Worm (Caenorhabditis elegans) whole organism, mixed stage, embryonic: Measurements from ENCODE around the gene kcc-2.

Experiments
- M03D4.4 ChIP-seq: sonication (generic microtip); optimal IDR thresholded peaks from 2 replicates; lab custom pipeline; 2017; ENCODE audit warnings: mild to moderate bottlenecking, missing genetic modification characterization, missing compliant biosample characterization
- bed-3 ChIP-seq: fragments of 200-800 bp; sonication (Bioruptor generic); optimal IDR thresholded peaks from 3 replicates; lab custom pipeline; 2018; ENCODE audit warnings: mild to moderate bottlenecking, missing genetic modification characterization, moderate library complexity, missing compliant biosample characterization
- blmp-1 ChIP-seq: fragments of 150-350 bp; optimal IDR thresholded peaks from 2 replicates; lab custom pipeline; 2014; ENCODE audit warnings: missing biosample characterization, missing genetic modification characterization
- ceh-39 ChIP-seq: fragments of 150-350 bp; optimal IDR thresholded peaks from 2 replicates; lab custom pipeline; 2014; ENCODE audit warnings: missing biosample characterization, missing genetic modification characterization
- ceh-83 ChIP-seq: fragments of 200-800 bp; sonication (Bioruptor generic); optimal IDR thresholded peaks from 2 replicates; lab custom pipeline; 2018; ENCODE audit warnings: mild to moderate bottlenecking, missing genetic modification characterization, missing compliant biosample characterization
- ces-1 ChIP-seq: fragments of 150-350 bp; optimal IDR thresholded peaks from 2 replicates; lab custom pipeline; 2014; ENCODE audit warnings: missing biosample characterization, missing genetic modification reagents, missing genetic modification characterization
- cnd-1 ChIP-seq: fragments of 200-800 bp; sonication (Bioruptor generic); optimal IDR thresholded peaks from 2 replicates; lab custom pipeline; 2018; ENCODE audit warnings: mild to moderate bottlenecking, missing genetic modification characterization, missing compliant biosample characterization
- drap-1 ChIP-seq: fragments of 200-800 bp; sonication (Bioruptor generic); optimal IDR thresholded peaks from 3 replicates; lab custom pipeline; 2018; ENCODE audit warnings: mild to moderate bottlenecking, missing genetic modification characterization, missing compliant biosample characterization
- elt-1 ChIP-seq: sonication (generic microtip); optimal IDR thresholded peaks from 2 replicates; lab custom pipeline; 2017; ENCODE audit warnings: missing genetic modification characterization, mild to moderate bottlenecking, missing compliant biosample characterization, antibody characterized with exemption, moderate library complexity, borderline replicate concordance; ENCODE audit not compliant: insufficient read depth
- elt-3 ChIP-seq: fragments of 150-350 bp; optimal IDR thresholded peaks from 2 replicates; lab custom pipeline; 2014; ENCODE audit warnings: missing biosample characterization, missing genetic modification characterization
- flh-1 ChIP-seq: fragments of 200-800 bp; sonication (Bioruptor generic); optimal IDR thresholded peaks from 2 replicates; lab custom pipeline; 2018; ENCODE audit warnings: mild to moderate bottlenecking, missing genetic modification characterization, moderate library complexity, missing compliant biosample characterization
- ham-2 ChIP-seq: fragments of 200-800 bp; sonication (Bioruptor generic); optimal IDR thresholded peaks from 2 replicates; lab custom pipeline; 2018; ENCODE audit warnings: mild to moderate bottlenecking, missing genetic modification characterization, missing compliant biosample characterization
- hlh-1 ChIP-seq: fragments of 150-350 bp; optimal IDR thresholded peaks from 2 replicates; lab custom pipeline; 2014; ENCODE audit warnings: missing biosample characterization, missing genetic modification reagents, missing genetic modification characterization
- lin-13 ChIP-seq: fragments of 150-350 bp; optimal IDR thresholded peaks from 2 replicates; lab custom pipeline; 2014; ENCODE audit warnings: missing biosample characterization, missing genetic modification characterization
- lin-32 ChIP-seq: fragments of 200-800 bp; sonication (Bioruptor generic); optimal IDR thresholded peaks from 2 replicates; lab custom pipeline; 2018; ENCODE audit warnings: mild to moderate bottlenecking, missing genetic modification characterization, missing compliant biosample characterization
- lsy-2 ChIP-seq: fragments of 150-350 bp; optimal IDR thresholded peaks from 2 replicates; lab custom pipeline; 2014; ENCODE audit warnings: missing biosample characterization, missing genetic modification characterization
- mab-5 ChIP-seq: fragments of 150-350 bp; optimal IDR thresholded peaks from 2 replicates; lab custom pipeline; 2014; ENCODE audit warnings: missing biosample characterization, missing genetic modification characterization
- mep-1 ChIP-seq: fragments of 150-350 bp; optimal IDR thresholded peaks from 2 replicates; lab custom pipeline; 2017; ENCODE audit warnings: missing biosample characterization, missing genetic modification reagents, missing genetic modification characterization, inconsistent platforms
- mls-2 ChIP-seq: sonication (generic microtip); optimal IDR thresholded peaks from 2 replicates; lab custom pipeline; 2016; ENCODE audit warnings: mild to moderate bottlenecking, missing genetic modification characterization, moderate library complexity, missing compliant biosample characterization
- nhr-12 ChIP-seq: fragments of 150-350 bp; optimal IDR thresholded peaks from 2 replicates; lab custom pipeline; 2014; ENCODE audit warnings: missing biosample characterization, missing genetic modification characterization
- nhr-2 ChIP-seq: fragments of 150-350 bp; optimal IDR thresholded peaks from 2 replicates; lab custom pipeline; 2014; ENCODE audit warnings: missing biosample characterization, missing genetic modification characterization
- nhr-237 ChIP-seq: fragments of 150-350 bp; optimal IDR thresholded peaks from 2 replicates; lab custom pipeline; 2014; ENCODE audit warnings: missing biosample characterization, missing genetic modification characterization
- nhr-28 ChIP-seq: fragments of 150-350 bp; optimal IDR thresholded peaks from 2 replicates; lab custom pipeline; 2014; ENCODE audit warnings: missing biosample characterization, missing genetic modification characterization
- nhr-76 ChIP-seq: sonication (generic microtip); optimal IDR thresholded peaks from 2 replicates; lab custom pipeline; 2017; ENCODE audit warnings: missing biosample characterization, missing genetic modification characterization
- pha-4 ChIP-seq: fragments of 150-350 bp; optimal IDR thresholded peaks from 2 replicates; lab custom pipeline; 2018; ENCODE audit warnings: missing biosample characterization, missing genetic modification reagents, missing genetic modification characterization
- sem-2 ChIP-seq: fragments of 200-800 bp; sonication (Bioruptor generic); optimal IDR thresholded peaks from 2 replicates; lab custom pipeline; 2018; ENCODE audit warnings: mild to moderate bottlenecking, missing genetic modification characterization, missing compliant biosample characterization
- snpc-4 ChIP-seq: fragments of 150-350 bp; optimal IDR thresholded peaks from 2 replicates; lab custom pipeline; 2014; ENCODE audit warnings: missing biosample characterization, missing genetic modification characterization
- sptf-1 ChIP-seq: sonication (generic microtip); optimal IDR thresholded peaks from 2 replicates; lab custom pipeline; 2017; ENCODE audit warnings: mild to moderate bottlenecking, missing genetic modification characterization, moderate library complexity, missing compliant biosample characterization
- tbx-8 ChIP-seq: fragments of 200-800 bp; sonication (Bioruptor generic); optimal IDR thresholded peaks from 2 replicates; lab custom pipeline; 2018; ENCODE audit warnings: mild to moderate bottlenecking, missing genetic modification characterization, moderate library complexity, missing compliant biosample characterization
- unc-39 ChIP-seq: fragments of 150-350 bp; optimal IDR thresholded peaks from 2 replicates; lab custom pipeline; 2014; ENCODE audit warnings: missing biosample characterization, missing genetic modification characterization
- unc-62 ChIP-seq: fragments of 150-350 bp; optimal IDR thresholded peaks from 2 replicates; lab custom pipeline; 2014; ENCODE audit warnings: missing biosample characterization, missing genetic modification reagents, missing genetic modification characterization
- zip-8 ChIP-seq: fragments of 150-350 bp; optimal IDR thresholded peaks from 2 replicates; lab custom pipeline; 2014; ENCODE audit warnings: missing biosample characterization, missing genetic modification characterization
- ztf-11 ChIP-seq: fragments of 150-350 bp; optimal IDR thresholded peaks from 2 replicates; lab custom pipeline; 2014; ENCODE audit warnings: missing biosample characterization, missing genetic modification characterization

The kcc-2 gene

ce11 chrIV:6086479-6086878 is 45.7 kb downstream of the kcc-2 start:
- TF ChIP-seq mab-5 (no peak), tbx-8 (GFP tag; lab: Kevin White, UChicago) (no peak), snpc-4 (tag; lab: Kevin White, UChicago) (no peak), sptf-1 (no peak), lin-32 (no peak), nhr-12 (no peak), zip-8 (no peak), ceh-39 (tag; lab: Kevin White, UChicago) (no peak), cnd-1 (tag; lab: Kevin White, UChicago) (no peak), sem-2 (GFP tag; lab: Kevin White, UChicago) (no peak), ces-1 (no peak), M03D4.4 (no peak), unc-62 (GFP tag; lab: Kevin White, UChicago) (no peak), elt-3 (tag; lab: Kevin White, UChicago) (no peak), lin-13 (tag; lab: Kevin White, UChicago) (no peak), nhr-237 (tag; lab: Kevin White, UChicago) (no peak), nhr-76 (tag; lab: Kevin White, UChicago) (no peak)

ce11 chrIV:6092313-6092712 is 51.5 kb downstream of the kcc-2 start, which contains the start of gene K08B4.7:
TSS of gene K08B4.7 (minus strand) at chrIV:6092413.
- TF ChIP-seq sem-2 (GFP tag; lab: Kevin White, UChicago) (no peak), zip-8 (no peak), hlh-1 (tag; lab: Kevin White, UChicago) (no peak), unc-39 (no peak)
- TF ChIP-seq, all 35 proteins: peak for 0

- TF ChIP-seq nhr-28 (tag; lab: Kevin White, UChicago) (no peak), ham-2 (GFP tag; lab: Kevin White, UChicago) (no peak), pha-4 (no peak), flh-1 (no peak), unc-62 (GFP tag; lab: Kevin White, UChicago) (no peak), blmp-1 (tag; lab: Kevin White, UChicago) (no peak), mep-1 (tag; lab: Kevin White, UChicago) (no peak), nhr-76 (tag; lab: Kevin White, UChicago) (no peak), nhr-2 (tag; lab: Kevin White, UChicago) (no peak), ces-1 (no peak), zip-8 (no peak), elt-1 (tag; lab: Kevin White, UChicago) (no peak), ceh-83 (GFP tag; lab: Kevin White, UChicago) (no peak), nhr-237 (tag; lab: Kevin White, UChicago) (no peak), bed-3 (GFP tag; lab: Kevin White, UChicago) (no peak), lin-32 (no peak), mab-5 (no peak), M03D4.4 (no peak), ztf-11 (no peak), lsy-2 (no peak)
- TF ChIP-seq, all 35 proteins: peak for 0
Measured at ce11 chrIV:6093477-6094314, 52.9 kb downstream of the kcc-2 start, which contains the start of gene cpi-1. TSS of gene cpi-1 (minus strand) at chrIV:6093680.

- TF ChIP-seq M03D4.4, result no peak
- TF ChIP-seq lsy-2, result no peak
- no peak for TF ChIP-seq sem-2 (GFP tag; lab: Kevin White, UChicago)
- TF ChIP-seq mls-2 (tag; lab: Kevin White, UChicago), result no peak
- no peak for TF ChIP-seq blmp-1 (tag; lab: Kevin White, UChicago)
Measured at ce11 chrIV:6094315-6094606, 53.5 kb downstream of the kcc-2 start.

- no peak for TF ChIP-seq drap-1
- TF ChIP-seq M03D4.4, result no peak
- no peak for TF ChIP-seq pha-4
- no peak for TF ChIP-seq lin-13 (tag; lab: Kevin White, UChicago)
- TF ChIP-seq ztf-11, result no peak
- no peak for TF ChIP-seq mep-1 (tag; lab: Kevin White, UChicago)
- no peak for TF ChIP-seq unc-62 (GFP tag; lab: Kevin White, UChicago)
- TF ChIP-seq flh-1, result no peak
- TF ChIP-seq elt-1 (tag; lab: Kevin White, UChicago), result no peak
- no peak for TF ChIP-seq mab-5
- no peak for TF ChIP-seq ceh-39 (tag; lab: Kevin White, UChicago)
- TF ChIP-seq lsy-2, result no peak
- no peak for TF ChIP-seq zip-8
- no peak for TF ChIP-seq unc-39
- TF ChIP-seq cnd-1 (tag; lab: Kevin White, UChicago), result no peak
- no peak for TF ChIP-seq snpc-4 (tag; lab: Kevin White, UChicago)
- TF ChIP-seq hlh-1 (tag; lab: Kevin White, UChicago), result no peak
- TF ChIP-seq sptf-1, result no peak
- no peak for TF ChIP-seq elt-3 (tag; lab: Kevin White, UChicago)
Measured at ce11 chrIV:6095357-6095858, 54.6 kb downstream of the kcc-2 start, which contains the start of gene lag-1. TSS of gene lag-1 (plus strand) at chrIV:6095407.
